Fruit fly (Drosophila melanogaster) whole organism, embryonic: Measurements from ENCODE around the gene COX7AL2.

Experiments
- Atf-2 ChIP-seq: fragments of 200-800 bp; sonication (Bioruptor generic); optimal IDR thresholded peaks from 2 replicates; lab custom pipeline; 2016; ENCODE audit warnings: missing biosample characterization, missing genetic modification characterization
- B-H1 ChIP-seq: fragments of 200-800 bp; sonication (Bioruptor generic); IDR thresholded peaks from 3 replicates; pipeline ENCODE4 v1.3.6; 2022; ENCODE audit warnings: missing biosample characterization, missing genetic modification characterization
- CG10366 ChIP-seq: fragments of 200-800 bp; sonication (Bioruptor generic); IDR thresholded peaks from 2 replicates; pipeline ENCODE4 v1.3.6; 2022; ENCODE audit warnings: missing biosample characterization, missing genetic modification characterization
- CG11085 ChIP-seq: fragments of 200-800 bp; sonication (Bioruptor generic); IDR thresholded peaks from 2 replicates; pipeline ENCODE4 v1.3.6; 2022; ENCODE audit warnings: missing biosample characterization, missing genetic modification characterization
- CG11093 ChIP-seq: fragments of 200-800 bp; sonication (Bioruptor generic); IDR thresholded peaks from 3 replicates; pipeline ENCODE4 v1.3.6; 2022; ENCODE audit warnings: missing biosample characterization, missing genetic modification characterization
- CG11247 ChIP-seq: fragments of 200-800 bp; sonication (Bioruptor generic); IDR thresholded peaks from 2 replicates; pipeline ENCODE4 v1.3.6; 2022; ENCODE audit warnings: missing biosample characterization, missing genetic modification characterization
- CG12769 ChIP-seq: fragments of 200-800 bp; sonication (Bioruptor generic); optimal IDR thresholded peaks from 2 replicates; lab custom pipeline; 2019; ENCODE audit warnings: missing biosample characterization, mild to moderate bottlenecking, missing genetic modification characterization, moderate library complexity
- CG13123 ChIP-seq: fragments of 200-800 bp; sonication (Bioruptor generic); optimal IDR thresholded peaks from 2 replicates; lab custom pipeline; 2016; ENCODE audit warnings: missing biosample characterization, missing genetic modification characterization
- CG14710 ChIP-seq: fragments of 200-800 bp; sonication (Bioruptor generic); optimal IDR thresholded peaks from 3 replicates; lab custom pipeline; 2019; ENCODE audit warnings: missing biosample characterization, mild to moderate bottlenecking, missing genetic modification characterization, moderate library complexity
- CG2116 ChIP-seq: fragments of 200-800 bp; sonication (Bioruptor generic); optimal IDR thresholded peaks from 3 replicates; lab custom pipeline; 2018; ENCODE audit warnings: missing biosample characterization, mild to moderate bottlenecking, missing genetic modification characterization
- CG2678 ChIP-seq: fragments of 200-800 bp; sonication (Bioruptor generic); optimal IDR thresholded peaks from 3 replicates; lab custom pipeline; 2019; ENCODE audit warnings: missing biosample characterization, mild to moderate bottlenecking, missing genetic modification characterization, moderate library complexity
- CG2875 ChIP-seq: fragments of 200-800 bp; sonication (Bioruptor generic); optimal IDR thresholded peaks from 2 replicates; lab custom pipeline; 2017; ENCODE audit warnings: missing biosample characterization, mild to moderate bottlenecking, missing genetic modification characterization, missing genetic modification reagents
- CG3407 ChIP-seq: fragments of 200-800 bp; sonication (Bioruptor generic); optimal IDR thresholded peaks from 2 replicates; lab custom pipeline; 2018; ENCODE audit warnings: missing biosample characterization, mild to moderate bottlenecking, missing genetic modification characterization
- CG4617 ChIP-seq: fragments of 200-800 bp; sonication (Bioruptor generic); optimal IDR thresholded peaks from 3 replicates; lab custom pipeline; 2016; ENCODE audit warnings: missing biosample characterization, missing genetic modification characterization, borderline replicate concordance
- CG6175 ChIP-seq: fragments of 200-800 bp; sonication (Bioruptor generic); IDR thresholded peaks from 3 replicates; pipeline ENCODE4 v1.3.6; 2022; ENCODE audit warnings: missing biosample characterization, missing genetic modification characterization
- CG8359 ChIP-seq: fragments of 200-800 bp; sonication (Bioruptor generic); optimal IDR thresholded peaks from 2 replicates; lab custom pipeline; 2017; ENCODE audit warnings: missing biosample characterization, mild to moderate bottlenecking, missing genetic modification characterization, borderline replicate concordance
- CG9797 ChIP-seq: fragments of 200-800 bp; sonication (Bioruptor generic); optimal IDR thresholded peaks from 3 replicates; lab custom pipeline; 2018; ENCODE audit warnings: missing biosample characterization, mild to moderate bottlenecking, missing genetic modification characterization
- D19B ChIP-seq: fragments of 200-800 bp; sonication (Bioruptor generic); optimal IDR thresholded peaks from 2 replicates; lab custom pipeline; 2017; ENCODE audit warnings: missing biosample characterization, mild to moderate bottlenecking, missing genetic modification characterization
- Dad ChIP-seq: fragments of 200-800 bp; sonication (Bioruptor generic); optimal IDR thresholded peaks from 3 replicates; lab custom pipeline; 2016; ENCODE audit warnings: missing biosample characterization, missing genetic modification characterization
- Dbx ChIP-seq: fragments of 200-800 bp; sonication (Bioruptor generic); IDR thresholded peaks from 3 replicates; pipeline ENCODE4 v1.3.6; 2022; ENCODE audit warnings: missing biosample characterization, missing genetic modification characterization
- Dip3 ChIP-seq: fragments of 200-800 bp; sonication (Bioruptor generic); optimal IDR thresholded peaks from 3 replicates; lab custom pipeline; 2016; ENCODE audit warnings: missing biosample characterization, missing genetic modification characterization
- Drgx ChIP-seq: fragments of 200-800 bp; sonication (Bioruptor generic); IDR thresholded peaks from 2 replicates; pipeline ENCODE4 v1.3.6; 2022; ENCODE audit warnings: missing biosample characterization, missing genetic modification characterization
- Gsc ChIP-seq: fragments of 200-800 bp; sonication (Bioruptor generic); IDR thresholded peaks from 2 replicates; pipeline ENCODE4 v1.3.6; 2022; ENCODE audit warnings: missing biosample characterization, missing genetic modification characterization
- Med ChIP-seq: fragments of 200-800 bp; sonication (Bioruptor generic); peaks from one replicate; lab custom pipeline; 2016; ENCODE audit warnings: missing biosample characterization, missing genetic modification characterization, mild to moderate bottlenecking, inconsistent platforms, moderate library complexity
- Meics ChIP-seq: fragments of 200-800 bp; sonication (Bioruptor generic); optimal IDR thresholded peaks from 2 replicates; lab custom pipeline; 2017; ENCODE audit warnings: missing biosample characterization, mild to moderate bottlenecking, missing genetic modification characterization
- NK7.1 ChIP-seq: fragments of 200-800 bp; sonication (Bioruptor generic); optimal IDR thresholded peaks from 3 replicates; lab custom pipeline; 2016; ENCODE audit warnings: missing biosample characterization, missing genetic modification characterization
- Pdp1 ChIP-seq, 2 experiments: fragments of 200-800 bp; sonication (Bioruptor generic); optimal IDR thresholded peaks; 3 replicates each; lab custom pipeline; 2016; ENCODE audit warnings: missing biosample characterization in 2 of 2, missing genetic modification characterization in 2 of 2, mild to moderate bottlenecking in 1 of 2, moderate library complexity in 1 of 2
- Rfx ChIP-seq: fragments of 200-800 bp; sonication (Bioruptor generic); IDR thresholded peaks from 2 replicates; pipeline ENCODE4 v1.3.6; 2022; ENCODE audit warnings: missing biosample characterization, missing genetic modification characterization
- YL-1 ChIP-seq: fragments of 200-800 bp; sonication (Bioruptor generic); optimal IDR thresholded peaks from 3 replicates; lab custom pipeline; 2017; ENCODE audit warnings: missing biosample characterization, mild to moderate bottlenecking, missing genetic modification characterization
- bbx ChIP-seq: fragments of 200-800 bp; sonication (Bioruptor generic); IDR thresholded peaks from 2 replicates; pipeline ENCODE4 v1.3.6; 2022; ENCODE audit warnings: missing biosample characterization, missing genetic modification characterization; ENCODE audit not compliant: partially characterized antibody
- bsh ChIP-seq, 2 experiments: fragments of 200-800 bp; sonication (Bioruptor generic); optimal IDR thresholded peaks; 2 replicates each; lab custom pipeline; 2017 to 2018; ENCODE audit warnings: mild to moderate bottlenecking in 2 of 2, missing biosample characterization in 2 of 2, missing genetic modification characterization in 2 of 2, moderate library complexity in 1 of 2
- dpn ChIP-seq, 2 experiments: fragments of 200-800 bp; sonication (Bioruptor generic); optimal IDR thresholded peaks; 3 replicates each; lab custom pipeline; 2016; ENCODE audit warnings: missing biosample characterization in 2 of 2, missing genetic modification characterization in 2 of 2
- dysf ChIP-seq: fragments of 200-800 bp; sonication (Bioruptor generic); IDR thresholded peaks from 3 replicates; pipeline ENCODE4 v1.3.6; 2022; ENCODE audit warnings: missing biosample characterization, missing genetic modification characterization
- exex ChIP-seq: fragments of 200-800 bp; sonication (Bioruptor generic); optimal IDR thresholded peaks from 4 replicates; lab custom pipeline; 2018; ENCODE audit warnings: missing biosample characterization, mild to moderate bottlenecking, missing genetic modification characterization, moderate library complexity
- fd96Cb ChIP-seq: fragments of 200-800 bp; sonication (Bioruptor generic); optimal IDR thresholded peaks from 2 replicates; lab custom pipeline; 2018; ENCODE audit warnings: missing biosample characterization, mild to moderate bottlenecking, missing genetic modification characterization, moderate library complexity
- fru ChIP-seq: fragments of >200 bp; optimal IDR thresholded peaks from 2 replicates; lab custom pipeline; 2017
- gt ChIP-seq: fragments of 200-800 bp; sonication (Bioruptor generic); IDR thresholded peaks from 2 replicates; pipeline ENCODE4 v1.3.6; 2022; ENCODE audit warnings: missing biosample characterization, missing genetic modification characterization
- her ChIP-seq: fragments of 200-800 bp; sonication (Bioruptor generic); optimal IDR thresholded peaks from 2 replicates; lab custom pipeline; 2016; ENCODE audit warnings: missing biosample characterization, missing genetic modification characterization
- hth ChIP-seq: fragments of >200 bp; optimal IDR thresholded peaks from 2 replicates; lab custom pipeline; 2017; ENCODE audit warnings: inconsistent platforms
- kay ChIP-seq: fragments of 200-800 bp; sonication (Bioruptor generic); optimal IDR thresholded peaks from 2 replicates; lab custom pipeline; 2016; ENCODE audit warnings: missing biosample characterization, missing genetic modification characterization
- nerfin-1 ChIP-seq: fragments of 200-800 bp; sonication (Bioruptor generic); optimal IDR thresholded peaks from 3 replicates; lab custom pipeline; 2019; ENCODE audit warnings: missing biosample characterization, mild to moderate bottlenecking, missing genetic modification characterization, moderate library complexity
- pfk ChIP-seq: fragments of 200-800 bp; sonication (Bioruptor generic); optimal IDR thresholded peaks from 2 replicates; lab custom pipeline; 2018; ENCODE audit warnings: missing biosample characterization, mild to moderate bottlenecking, missing genetic modification characterization, moderate library complexity
- pros ChIP-seq: fragments of 200-800 bp; sonication (Bioruptor generic); optimal IDR thresholded peaks from 3 replicates; lab custom pipeline; 2019; ENCODE audit warnings: missing biosample characterization, mild to moderate bottlenecking, missing genetic modification characterization, moderate library complexity
- scrt ChIP-seq: fragments of 200-800 bp; sonication (Bioruptor generic); optimal IDR thresholded peaks from 2 replicates; lab custom pipeline; 2018; ENCODE audit warnings: missing biosample characterization, mild to moderate bottlenecking, missing genetic modification characterization, moderate library complexity
- sug ChIP-seq: fragments of 200-800 bp; optimal IDR thresholded peaks from 2 replicates; lab custom pipeline; 2019; ENCODE audit warnings: missing biosample characterization, mild to moderate bottlenecking, missing genetic modification characterization, moderate library complexity
- tin ChIP-seq: fragments of 200-800 bp; sonication (Bioruptor generic); optimal IDR thresholded peaks from 3 replicates; lab custom pipeline; 2016; ENCODE audit warnings: missing biosample characterization, missing genetic modification characterization
- trh ChIP-seq: fragments of 200-800 bp; sonication (Bioruptor generic); optimal IDR thresholded peaks from 2 replicates; lab custom pipeline; 2016; ENCODE audit warnings: missing biosample characterization, missing genetic modification characterization
- zen ChIP-seq: fragments of 200-800 bp; sonication (Bioruptor generic); optimal IDR thresholded peaks from 3 replicates; lab custom pipeline; 2018; ENCODE audit warnings: missing biosample characterization, mild to moderate bottlenecking, missing genetic modification characterization, moderate library complexity
- zfh1 ChIP-seq: fragments of 200-800 bp; sonication (Bioruptor generic); IDR thresholded peaks from 3 replicates; pipeline ENCODE4 v1.3.6; 2022; ENCODE audit warnings: missing biosample characterization, missing genetic modification characterization

The COX7AL2 gene

dm6 chr2L:2196590-2197474 is 880 bp downstream of the COX7AL2 start (continued):
- TF ChIP-seq CG2678 (tag; lab: Kevin White, UChicago) = peak; percentile 67
- TF ChIP-seq nerfin-1 (tag; lab: Kevin White, UChicago) = peak; percentile 40
- TF ChIP-seq CG6175 (GFP tag; lab: Robert Waterston, UW) = no peak
- TF ChIP-seq CG10366 (GFP tag; lab: Robert Waterston, UW) = no peak
- no peak for TF ChIP-seq Drgx (GFP tag; lab: Robert Waterston, UW)
- TF ChIP-seq CG8359 = peak; percentile 13
- no peak for TF ChIP-seq fd96Cb
- no peak for TF ChIP-seq dysf
- TF ChIP-seq NK7.1 (GFP tag; lab: Kevin White, UChicago) = no peak
- TF ChIP-seq CG11085 (GFP tag; lab: Robert Waterston, UW) = no peak
- TF ChIP-seq CG4617 (GFP tag; lab: Kevin White, UChicago) = no peak
- peak in 1 of 2 experiments; percentile 28 for TF ChIP-seq dpn (GFP tag; optimal IDR thresholded peaks at IDR 0.05; lab: Kevin White, UChicago)
- no peak for TF ChIP-seq CG11247
- TF ChIP-seq exex (tag; lab: Kevin White, UChicago) = peak; percentile 64
- TF ChIP-seq pros (GFP tag; lab: Kevin White, UChicago) = peak; percentile 91
- no peak for TF ChIP-seq Atf-2
- TF ChIP-seq Med (GFP tag; lab: Kevin White, UChicago) = peak; percentile 89
- TF ChIP-seq Pdp1 (GFP tag; optimal IDR thresholded peaks at IDR 0.05; lab: Kevin White, UChicago) = peak in 1 of 2 experiments; percentile 81
- TF ChIP-seq CG2875 (GFP tag; lab: Kevin White, UChicago) = peak; percentile 55
- TF ChIP-seq trh (GFP tag; lab: Kevin White, UChicago) = no peak
- no peak for TF ChIP-seq Dbx (GFP tag; lab: Robert Waterston, UW)
- TF ChIP-seq CG11093 = no peak
- TF ChIP-seq bbx (GFP tag; lab: Robert Waterston, UW) = no peak
- peak; percentile 53 for TF ChIP-seq YL-1
- TF ChIP-seq sug (tag; lab: Kevin White, UChicago) = peak; percentile 88
- TF ChIP-seq fru (lab: Kevin White, UChicago) = peak; percentile 10
- TF ChIP-seq CG2116 (GFP tag; lab: Kevin White, UChicago) = peak; percentile 52
- TF ChIP-seq scrt (GFP tag; lab: Kevin White, UChicago) = peak; percentile 57
- peak; percentile 24 for TF ChIP-seq tin (GFP tag; lab: Kevin White, UChicago)
- TF ChIP-seq gt = no peak
- TF ChIP-seq CG3407 = peak; percentile 33
- TF ChIP-seq pfk (GFP tag; lab: Kevin White, UChicago) = peak; percentile 24
- TF ChIP-seq Meics (GFP tag; lab: Kevin White, UChicago) = peak; percentile 77
- no peak for TF ChIP-seq Gsc (GFP tag; lab: Robert Waterston, UW)
- peak; percentile 19 for TF ChIP-seq Dip3 (GFP tag; lab: Kevin White, UChicago)
- peak; percentile 94 for TF ChIP-seq zen
- peak; percentile 9 for TF ChIP-seq Dad (GFP tag; lab: Kevin White, UChicago)
- TF ChIP-seq CG14710 (tag; lab: Kevin White, UChicago) = peak; percentile 38
- no peak for TF ChIP-seq hth (lab: Kevin White, UChicago)
- TF ChIP-seq CG9797 (GFP tag; lab: Kevin White, UChicago) = no peak
- peak; percentile 55 for TF ChIP-seq D19B (GFP tag; lab: Kevin White, UChicago)
- no peak for TF ChIP-seq B-H1 (GFP tag; lab: Robert Waterston, UW)
- peak in 1 of 2 experiments; percentile 65 for TF ChIP-seq bsh (GFP tag; optimal IDR thresholded peaks at IDR 0.05; lab: Kevin White, UChicago)
- peak; percentile 94 for TF ChIP-seq CG12769
- TF ChIP-seq Rfx (GFP tag; lab: Robert Waterston, UW) = no peak
- TF ChIP-seq CG13123 = peak; percentile 1
- TF ChIP-seq zfh1 (GFP tag; lab: Robert Waterston, UW) = no peak
- TF ChIP-seq kay (GFP tag; lab: Kevin White, UChicago) = no peak
- peak; percentile 75 for TF ChIP-seq her (GFP tag; lab: Kevin White, UChicago)
